Fruit fly (Drosophila melanogaster) whole organism, embryonic: ENCODE results near the gene Rpp21.

Source experiments
- BEAF-32 ChIP-seq: fragments of 200-800 bp; sonication (Bioruptor generic); optimal IDR thresholded peaks from 3 replicates; lab custom pipeline; 2017; ENCODE audit warnings: missing biosample characterization, missing genetic modification characterization, mild to moderate bottlenecking, moderate library complexity, missing genetic modification reagents
- Blimp-1 ChIP-seq: fragments of 200-800 bp; sonication (Bioruptor generic); optimal IDR thresholded peaks from 3 replicates; lab custom pipeline; 2018; ENCODE audit warnings: missing biosample characterization, missing genetic modification characterization, mild to moderate bottlenecking, moderate library complexity, missing genetic modification reagents
- CG10267 ChIP-seq: fragments of 200-800 bp; sonication (Bioruptor generic); optimal IDR thresholded peaks from 2 replicates; lab custom pipeline; 2018; ENCODE audit warnings: missing biosample characterization, mild to moderate bottlenecking, missing genetic modification characterization, moderate library complexity
- CG12659 ChIP-seq: fragments of 200-800 bp; sonication (Bioruptor generic); optimal IDR thresholded peaks from 3 replicates; lab custom pipeline; 2017; ENCODE audit warnings: mild to moderate bottlenecking, missing biosample characterization, missing genetic modification reagents, missing genetic modification characterization
- CG13287 ChIP-seq: fragments of 200-800 bp; sonication (Bioruptor generic); IDR thresholded peaks from 2 replicates; pipeline ENCODE4 v1.3.6; 2022; ENCODE audit warnings: missing biosample characterization, missing genetic modification characterization; ENCODE audit not compliant: partially characterized antibody
- CG13624 ChIP-seq: fragments of 200-800 bp; sonication (Bioruptor generic); optimal IDR thresholded peaks from 2 replicates; lab custom pipeline; 2016; ENCODE audit warnings: missing biosample characterization, missing genetic modification characterization
- CG14710 ChIP-seq: fragments of 200-800 bp; sonication (Bioruptor generic); optimal IDR thresholded peaks from 3 replicates; lab custom pipeline; 2019; ENCODE audit warnings: missing biosample characterization, mild to moderate bottlenecking, missing genetic modification characterization, moderate library complexity
- CG1603 ChIP-seq: fragments of 200-800 bp; sonication (Bioruptor generic); optimal IDR thresholded peaks from 2 replicates; lab custom pipeline; 2019; ENCODE audit warnings: missing biosample characterization, mild to moderate bottlenecking, missing genetic modification characterization, moderate library complexity
- CG16813 ChIP-seq: fragments of 200-800 bp; sonication (Bioruptor generic); IDR thresholded peaks from 3 replicates; pipeline ENCODE4 v1.3.6; 2022; ENCODE audit warnings: missing biosample characterization, missing genetic modification characterization; ENCODE audit not compliant: partially characterized antibody
- CG17186 ChIP-seq: fragments of 200-800 bp; sonication (Bioruptor generic); optimal IDR thresholded peaks from 3 replicates; lab custom pipeline; 2017; ENCODE audit warnings: missing biosample characterization, missing genetic modification reagents, missing genetic modification characterization
- CG17361 ChIP-seq: fragments of 200-800 bp; sonication (Bioruptor generic); IDR thresholded peaks from 3 replicates; pipeline ENCODE4 v1.3.6; 2022; ENCODE audit warnings: missing biosample characterization, missing genetic modification characterization
- CG2116 ChIP-seq: fragments of 200-800 bp; sonication (Bioruptor generic); optimal IDR thresholded peaks from 3 replicates; lab custom pipeline; 2018; ENCODE audit warnings: missing biosample characterization, mild to moderate bottlenecking, missing genetic modification characterization
- CG2875 ChIP-seq: fragments of 200-800 bp; sonication (Bioruptor generic); optimal IDR thresholded peaks from 2 replicates; lab custom pipeline; 2017; ENCODE audit warnings: missing biosample characterization, mild to moderate bottlenecking, missing genetic modification characterization, missing genetic modification reagents
- CG3995 ChIP-seq: fragments of 200-800 bp; sonication (Bioruptor generic); optimal IDR thresholded peaks from 3 replicates; lab custom pipeline; 2016; ENCODE audit warnings: missing biosample characterization, missing genetic modification characterization
- CTCF ChIP-seq: fragments of 200-800 bp; sonication (Bioruptor generic); optimal IDR thresholded peaks from 2 replicates; lab custom pipeline; 2017; ENCODE audit warnings: missing biosample characterization, mild to moderate bottlenecking, missing genetic modification characterization, moderate library complexity
- Dbx ChIP-seq: fragments of 200-800 bp; sonication (Bioruptor generic); IDR thresholded peaks from 3 replicates; pipeline ENCODE4 v1.3.6; 2022; ENCODE audit warnings: missing biosample characterization, missing genetic modification characterization
- Doc2 ChIP-seq: fragments of 200-800 bp; sonication (Bioruptor generic); IDR thresholded peaks from 2 replicates; pipeline ENCODE4 v1.3.6; 2022; ENCODE audit warnings: missing biosample characterization, missing genetic modification characterization
- Doc3 ChIP-seq: fragments of 200-800 bp; sonication (Bioruptor generic); IDR thresholded peaks from 3 replicates; pipeline ENCODE4 v1.3.6; 2022; ENCODE audit warnings: missing biosample characterization, missing genetic modification characterization; ENCODE audit not compliant: partially characterized antibody
- Dp ChIP-seq: fragments of 200-800 bp; sonication (Bioruptor generic); optimal IDR thresholded peaks from 2 replicates; lab custom pipeline; 2018; ENCODE audit warnings: missing biosample characterization, mild to moderate bottlenecking, missing genetic modification characterization, moderate library complexity
- Ets97D ChIP-seq: fragments of 200-800 bp; sonication (Bioruptor generic); optimal IDR thresholded peaks from 3 replicates; lab custom pipeline; 2016; ENCODE audit warnings: missing biosample characterization, missing genetic modification characterization
- Lhr ChIP-seq: fragments of 200-800 bp; sonication (Bioruptor generic); optimal IDR thresholded peaks from 3 replicates; lab custom pipeline; 2017; ENCODE audit warnings: mild to moderate bottlenecking, missing biosample characterization, missing genetic modification reagents, missing genetic modification characterization
- MBD-R2 ChIP-seq: fragments of 200-800 bp; sonication (Bioruptor generic); IDR thresholded peaks from 2 replicates; pipeline ENCODE4 v1.3.6; 2022; ENCODE audit warnings: missing biosample characterization, missing genetic modification characterization
- MESR4 ChIP-seq: fragments of 200-800 bp; sonication (Bioruptor generic); optimal IDR thresholded peaks from 2 replicates; lab custom pipeline; 2018; ENCODE audit warnings: missing biosample characterization, mild to moderate bottlenecking, missing genetic modification characterization, moderate library complexity
- Med ChIP-seq: fragments of 200-800 bp; sonication (Bioruptor generic); peaks from one replicate; lab custom pipeline; 2016; ENCODE audit warnings: missing biosample characterization, missing genetic modification characterization, mild to moderate bottlenecking, inconsistent platforms, moderate library complexity
- Mrtf ChIP-seq: fragments of 200-800 bp; sonication (Bioruptor generic); IDR thresholded peaks from 3 replicates; pipeline ENCODE4 v1.3.6; 2022; ENCODE audit warnings: missing biosample characterization, missing genetic modification characterization
- Nf-YB ChIP-seq: fragments of 200-800 bp; sonication (Bioruptor generic); optimal IDR thresholded peaks from 3 replicates; lab custom pipeline; 2019; ENCODE audit warnings: missing biosample characterization, mild to moderate bottlenecking, missing genetic modification characterization, moderate library complexity
- Nf-YC ChIP-seq: fragments of 200-800 bp; optimal IDR thresholded peaks from 3 replicates; lab custom pipeline; 2019; ENCODE audit warnings: missing biosample characterization, mild to moderate bottlenecking, missing genetic modification characterization, moderate library complexity
- Pdp1 ChIP-seq, 2 experiments: fragments of 200-800 bp; sonication (Bioruptor generic); optimal IDR thresholded peaks; 3 replicates each; lab custom pipeline; 2016; ENCODE audit warnings: missing biosample characterization in 2 of 2, missing genetic modification characterization in 2 of 2, mild to moderate bottlenecking in 1 of 2, moderate library complexity in 1 of 2
- Rfx ChIP-seq: fragments of 200-800 bp; sonication (Bioruptor generic); IDR thresholded peaks from 2 replicates; pipeline ENCODE4 v1.3.6; 2022; ENCODE audit warnings: missing biosample characterization, missing genetic modification characterization
- Scr ChIP-seq: fragments of 200-800 bp; sonication (Bioruptor generic); IDR thresholded peaks from 2 replicates; pipeline ENCODE4 v1.3.6; 2022; ENCODE audit warnings: missing biosample characterization, missing genetic modification characterization; ENCODE audit not compliant: partially characterized antibody
- Sin3A ChIP-seq: fragments of >200 bp; optimal IDR thresholded peaks from 2 replicates; lab custom pipeline; 2018
- Sry-β ChIP-seq: fragments of 200-800 bp; sonication (Bioruptor generic); optimal IDR thresholded peaks from 2 replicates; lab custom pipeline; 2018; ENCODE audit warnings: missing biosample characterization, mild to moderate bottlenecking, missing genetic modification characterization, moderate library complexity
- Sry-δ ChIP-seq: fragments of 200-800 bp; sonication (Bioruptor generic); optimal IDR thresholded peaks from 2 replicates; lab custom pipeline; 2016; ENCODE audit warnings: missing biosample characterization, missing genetic modification characterization
- YL-1 ChIP-seq: fragments of 200-800 bp; sonication (Bioruptor generic); optimal IDR thresholded peaks from 3 replicates; lab custom pipeline; 2017; ENCODE audit warnings: missing biosample characterization, mild to moderate bottlenecking, missing genetic modification characterization
- bsh ChIP-seq, 2 experiments: fragments of 200-800 bp; sonication (Bioruptor generic); optimal IDR thresholded peaks; 2 replicates each; lab custom pipeline; 2017 to 2018; ENCODE audit warnings: mild to moderate bottlenecking in 2 of 2, missing biosample characterization in 2 of 2, missing genetic modification characterization in 2 of 2, moderate library complexity in 1 of 2
- crp ChIP-seq, 2 experiments: fragments of 200-800 bp; sonication (Bioruptor generic); optimal IDR thresholded peaks; 2 replicates in 1 of 2; 3 replicates in 1 of 2; lab custom pipeline; 2017; ENCODE audit warnings: missing biosample characterization in 2 of 2, missing genetic modification characterization in 2 of 2, mild to moderate bottlenecking in 1 of 2, moderate library complexity in 1 of 2
- fd64A ChIP-seq: fragments of 200-800 bp; sonication (Bioruptor generic); optimal IDR thresholded peaks from 3 replicates; lab custom pipeline; 2018; ENCODE audit warnings: missing biosample characterization, mild to moderate bottlenecking, missing genetic modification characterization
- gfzf ChIP-seq: fragments of 200-800 bp; sonication (Bioruptor generic); optimal IDR thresholded peaks from 2 replicates; lab custom pipeline; 2016; ENCODE audit warnings: missing biosample characterization, mild to moderate bottlenecking, missing genetic modification characterization, moderate library complexity
- hbn ChIP-seq: fragments of 200-800 bp; sonication (Bioruptor generic); IDR thresholded peaks from 2 replicates; pipeline ENCODE4 v1.3.6; 2022; ENCODE audit warnings: missing biosample characterization, missing genetic modification characterization; ENCODE audit not compliant: partially characterized antibody
- hkb ChIP-seq, 2 experiments: fragments of 200-800 bp in 1 of 2; fragments of >200 bp in 1 of 2; sonication (Bioruptor generic) in 1 of 2; IDR thresholded peaks in 1 of 2; optimal IDR thresholded peaks in 1 of 2; 2 replicates each; pipeline versions ENCODE4 v1.3.6 to Lab custom; 2017 to 2022; ENCODE audit warnings: missing biosample characterization in 1 of 2, missing genetic modification characterization in 1 of 2
- knrl ChIP-seq: fragments of 200-800 bp; sonication (Bioruptor generic); IDR thresholded peaks from 3 replicates; pipeline ENCODE4 v1.3.6; 2022; ENCODE audit warnings: missing biosample characterization, missing genetic modification characterization; ENCODE audit not compliant: partially characterized antibody
- nmo ChIP-seq: fragments of 200-800 bp; sonication (Bioruptor generic); optimal IDR thresholded peaks from 2 replicates; lab custom pipeline; 2018; ENCODE audit warnings: missing biosample characterization, mild to moderate bottlenecking, missing genetic modification characterization, moderate library complexity
- phol ChIP-seq: fragments of 200-800 bp; sonication (Bioruptor generic); optimal IDR thresholded peaks from 3 replicates; lab custom pipeline; 2018; ENCODE audit warnings: missing biosample characterization, mild to moderate bottlenecking, missing genetic modification characterization, moderate library complexity
- pzg ChIP-seq: fragments of 200-800 bp; sonication (Bioruptor generic); optimal IDR thresholded peaks from 3 replicates; lab custom pipeline; 2018; ENCODE audit warnings: missing biosample characterization, mild to moderate bottlenecking, missing genetic modification characterization, moderate library complexity
- row ChIP-seq: fragments of 200-800 bp; sonication (Bioruptor generic); IDR thresholded peaks from 3 replicates; pipeline ENCODE4 v1.3.6; 2022; ENCODE audit warnings: missing biosample characterization, missing genetic modification characterization
- sens ChIP-seq: fragments of 200-800 bp; sonication (Bioruptor generic); peaks from one replicate; lab custom pipeline; 2016; ENCODE audit warnings: missing biosample characterization, missing genetic modification characterization
- stwl ChIP-seq: fragments of 200-800 bp; sonication (Bioruptor generic); optimal IDR thresholded peaks from 3 replicates; lab custom pipeline; 2018; ENCODE audit warnings: missing biosample characterization, mild to moderate bottlenecking, missing genetic modification characterization, moderate library complexity
- trem ChIP-seq: fragments of 200-800 bp; optimal IDR thresholded peaks from 3 replicates; lab custom pipeline; 2019; ENCODE audit warnings: missing biosample characterization, mild to moderate bottlenecking, missing genetic modification characterization, moderate library complexity

Rpp21 gene

DNA sequence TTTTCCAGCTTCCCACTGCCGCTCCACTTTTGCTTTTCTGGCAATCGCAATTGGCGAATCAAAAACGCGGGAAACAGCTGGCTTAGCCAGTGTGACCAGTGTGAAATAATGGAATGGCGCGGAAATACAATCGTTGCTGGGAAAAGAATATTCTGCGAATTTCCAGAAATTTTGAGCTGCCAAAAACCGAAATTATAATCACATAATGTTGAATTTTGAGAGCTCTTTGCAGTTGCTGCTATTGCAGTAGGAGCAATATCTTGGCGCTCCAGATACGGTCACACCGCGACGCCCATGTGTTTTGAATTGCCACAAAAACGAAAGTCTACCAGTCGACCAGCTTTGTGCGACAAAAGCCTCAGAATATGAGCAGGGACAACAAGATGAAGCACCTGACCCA, at the start of gene Rpp21, which contains the start of gene Cdc45:
Gene Rpp21 (plus strand): TSS at position 281 of the 400 bp plus-strand sequence.
Gene Cdc45 (minus strand): TSS at position 79 of the 400 bp plus-strand sequence.
- TF ChIP-seq Nf-YC (tag; lab: Kevin White, UChicago): peak; percentile 78
- TF ChIP-seq stwl: peak; percentile 36
- TF ChIP-seq Med (GFP tag; lab: Kevin White, UChicago): peak; percentile 79
- peak in 1 of 2 experiments; percentile 35 for TF ChIP-seq Pdp1 (GFP tag; optimal IDR thresholded peaks at IDR 0.05; lab: Kevin White, UChicago)
- TF ChIP-seq nmo: peak; percentile 38
- peak; percentile 37 for TF ChIP-seq Blimp-1 (GFP tag; lab: Kevin White, UChicago)
- TF ChIP-seq CG14710: peak; percentile 39
- TF ChIP-seq fd64A: no peak
- TF ChIP-seq CG2875 (GFP tag; lab: Kevin White, UChicago): no peak
- peak; percentile 42 for TF ChIP-seq hbn
- peak; percentile 49 for TF ChIP-seq trem
- peak; percentile 63 for TF ChIP-seq Sry-δ (GFP tag; lab: Kevin White, UChicago)
- peak; percentile 17; the same call in 1 of the 2 replicates for TF ChIP-seq Rfx (GFP tag; lab: Robert Waterston, UW)
- peak; percentile 59 for TF ChIP-seq BEAF-32 (GFP tag; lab: Kevin White, UChicago)
- TF ChIP-seq YL-1: peak; percentile 53
- peak; percentile 50; the same call in 1 of the 2 replicates for TF ChIP-seq CG13287 (GFP tag; lab: Robert Waterston, UW)
- peak; percentile 81 for TF ChIP-seq Dp (GFP tag; lab: Kevin White, UChicago)
- TF ChIP-seq Dbx (GFP tag; lab: Robert Waterston, UW): 0 out of 3 replicates have a peak, but pooled peaks have one; percentile 9
- peak; percentile 42; the same call in 1 of the 2 replicates for TF ChIP-seq Scr (GFP tag; lab: Robert Waterston, UW)
- TF ChIP-seq CG1603 (tag; lab: Kevin White, UChicago): peak; percentile 52
- TF ChIP-seq Sin3A (lab: Kevin White, UChicago): peak; percentile 73
- peak; percentile 16 for TF ChIP-seq CG12659 (GFP tag; lab: Kevin White, UChicago)
- TF ChIP-seq Lhr: peak; percentile 33
- no peak for TF ChIP-seq Mrtf (GFP tag; lab: Robert Waterston, UW)
- TF ChIP-seq Doc2: no peak
- TF ChIP-seq CG17186 (GFP tag; lab: Kevin White, UChicago): peak; percentile 55
- 0 out of 3 replicates have a peak, but pooled peaks have one; percentile 38 for TF ChIP-seq CG16813 (GFP tag; lab: Robert Waterston, UW)
- 0 out of 3 replicates have a peak, but pooled peaks have one; percentile 16 for TF ChIP-seq row
- TF ChIP-seq CG3995 (GFP tag; lab: Kevin White, UChicago): peak; percentile 22
- no peak for TF ChIP-seq bsh (GFP tag; optimal IDR thresholded peaks at IDR 0.05; lab: Kevin White, UChicago)
- TF ChIP-seq CG2116 (GFP tag; lab: Kevin White, UChicago): peak; percentile 37
- peak; percentile 20 for TF ChIP-seq CG13624
- TF ChIP-seq CTCF (GFP tag; lab: Kevin White, UChicago): peak; percentile 21
- TF ChIP-seq Doc3 (GFP tag; lab: Robert Waterston, UW): 0 out of 3 replicates have a peak, but pooled peaks have one; percentile 33
- peak; percentile 50 for TF ChIP-seq sens (GFP tag; lab: Kevin White, UChicago)
- peak; percentile 77 for TF ChIP-seq MBD-R2
- TF ChIP-seq hkb (optimal IDR thresholded peaks at IDR 0.05; lab: Kevin White, UChicago): peak; percentile 12
- no peak for TF ChIP-seq hkb (GFP tag; IDR thresholded peaks at IDR 0.05; lab: Robert Waterston, UW)
- peak; percentile 32 to 86 for TF ChIP-seq crp (GFP tag; optimal IDR thresholded peaks at IDR 0.05; lab: Kevin White, UChicago)
- peak; percentile 86 for TF ChIP-seq gfzf (GFP tag; lab: Kevin White, UChicago)
- TF ChIP-seq MESR4 (GFP tag; lab: Kevin White, UChicago): peak; percentile 5
- no peak for TF ChIP-seq CG17361 (GFP tag; lab: Robert Waterston, UW)
- TF ChIP-seq CG10267 (tag; lab: Kevin White, UChicago): peak; percentile 34
- TF ChIP-seq pzg (GFP tag; lab: Kevin White, UChicago): peak; percentile 69
- peak; percentile 47; the same call in 1 of the 3 replicates for TF ChIP-seq knrl (GFP tag; lab: Robert Waterston, UW)
- TF ChIP-seq phol (tag; lab: Kevin White, UChicago): peak; percentile 56
- peak; percentile 42 for TF ChIP-seq Nf-YB (GFP tag; lab: Kevin White, UChicago)
- TF ChIP-seq Sry-β (GFP tag; lab: Kevin White, UChicago): no peak
- peak; percentile 43 for TF ChIP-seq Ets97D (GFP tag; lab: Kevin White, UChicago)
